Fruit fly (Drosophila melanogaster): ENCODE measurements around the gene CG11357.

DNA sequence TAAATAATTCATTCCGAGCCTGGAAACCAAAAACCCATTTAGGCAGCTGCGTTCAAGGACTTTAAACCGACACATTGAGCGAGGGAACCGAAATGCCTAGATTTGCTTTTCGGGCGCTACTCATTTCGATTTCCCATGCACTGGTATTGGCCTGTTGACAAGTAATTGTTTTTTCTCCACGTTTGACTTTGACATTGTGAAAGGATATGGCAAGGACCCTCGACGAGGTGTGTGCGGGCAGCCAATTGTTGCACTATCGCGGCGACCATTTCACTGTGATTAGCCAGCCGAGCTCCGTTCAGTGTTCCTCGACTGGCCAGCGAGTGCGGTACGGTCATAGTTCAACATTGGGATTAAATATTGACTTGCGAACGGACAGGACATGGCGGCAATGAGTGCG, 13.9 kb downstream of the CG11357 start, which contains the start of gene CG42540:
- TF ChIP-seq Eip93F (GFP tag; optimal IDR thresholded peaks at IDR 0.05) (no peak), Sox15 (GFP tag; optimal IDR thresholded peaks at IDR 0.05) (no peak), fd59A (GFP tag; optimal IDR thresholded peaks at IDR 0.05) (no peak), salr (GFP tag; optimal IDR thresholded peaks at IDR 0.05) (no peak), pdm3 (GFP tag; optimal IDR thresholded peaks at IDR 0.05) (no peak), OdsH (GFP tag; optimal IDR thresholded peaks at IDR 0.05) (no peak), CG15336 (GFP tag; IDR thresholded peaks at IDR 0.05) (no peak), CG6854 (GFP tag; optimal IDR thresholded peaks at IDR 0.05) (no peak), CG10631 (GFP tag; optimal IDR thresholded peaks at IDR 0.05) (no peak), CG3919 (GFP tag; optimal IDR thresholded peaks at IDR 0.05) (no peak), Lpt (GFP tag; optimal IDR thresholded peaks at IDR 0.05) (no peak)
